Worm (Caenorhabditis elegans): ENCODE data around the gene pst-1.

pst-1 gene

ce11 chrV:5943167-5943566 is at the start of gene pst-1:
TSS of gene pst-1 (plus strand) at chrV:5943467.
- no peak for TF ChIP-seq B0310.2 (tag; optimal IDR thresholded peaks at IDR 0.05)
- TF ChIP-seq hmg-4 (GFP tag; optimal IDR thresholded peaks at IDR 0.05): no peak
- no peak for TF ChIP-seq scrt-1 (GFP tag; IDR thresholded peaks at IDR 0.05)
- TF ChIP-seq ceh-36 (tag; optimal IDR thresholded peaks at IDR 0.05): no peak
- no peak for TF ChIP-seq hnd-1 (tag; optimal IDR thresholded peaks at IDR 0.05)
- no peak for TF ChIP-seq tra-4 (tag; optimal IDR thresholded peaks at IDR 0.05)
- TF ChIP-seq ama-1 (optimal IDR thresholded peaks at IDR 0.05): no peak
- TF ChIP-seq F13C5.2 (tag; optimal IDR thresholded peaks at IDR 0.05): no peak
- no peak for TF ChIP-seq hmbx-1 (tag; optimal IDR thresholded peaks at IDR 0.05)
- TF ChIP-seq flt-1 (GFP tag; IDR thresholded peaks at IDR 0.05): no peak
- TF ChIP-seq tbx-37 (GFP tag; conservative IDR thresholded peaks at IDR 0.05): no peak
- no peak for TF ChIP-seq ets-7 (tag; optimal IDR thresholded peaks at IDR 0.05)
- TF ChIP-seq ceh-13 (GFP tag; optimal IDR thresholded peaks at IDR 0.05): no peak
- no peak for TF ChIP-seq aly-1 (tag; optimal IDR thresholded peaks at IDR 0.05)
- no peak for TF ChIP-seq tbx-11 (GFP tag; IDR thresholded peaks at IDR 0.05)
- TF ChIP-seq sea-1 (GFP tag; conservative IDR thresholded peaks at IDR 0.05): no peak
- TF ChIP-seq pes-1 (GFP tag; IDR thresholded peaks at IDR 0.05): no peak

DNA sequence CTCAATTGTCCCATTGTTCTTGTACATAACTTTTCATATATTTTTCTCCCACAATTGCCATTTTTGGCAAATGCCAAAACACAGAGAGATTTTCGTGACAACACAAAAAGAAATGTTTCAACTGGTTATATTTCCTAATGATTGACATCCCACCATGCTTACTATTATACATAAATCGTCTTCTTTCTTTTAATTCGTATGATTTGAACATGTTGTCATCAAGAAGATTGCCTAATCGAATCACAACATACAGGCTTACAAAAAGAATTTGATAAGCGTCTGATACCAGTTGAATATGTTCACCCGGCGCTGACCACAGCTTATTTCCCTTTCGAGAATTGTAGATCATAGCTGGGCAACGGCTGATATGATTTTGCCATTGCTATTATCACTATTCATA is 48.2 kb upstream of the pst-1 start, which contains the start of gene grd-9:
TSS of gene grd-9 (plus strand) at position 301 of the 400 bp plus-strand sequence.
- TF ChIP-seq hmg-4 (GFP tag; optimal IDR thresholded peaks at IDR 0.05): no peak
- no peak for TF ChIP-seq F13C5.2 (tag; optimal IDR thresholded peaks at IDR 0.05)
- TF ChIP-seq B0310.2 (tag; optimal IDR thresholded peaks at IDR 0.05): no peak
- no peak for TF ChIP-seq scrt-1 (GFP tag; IDR thresholded peaks at IDR 0.05)
- no peak for TF ChIP-seq sea-1 (GFP tag; conservative IDR thresholded peaks at IDR 0.05)
- TF ChIP-seq aly-1 (tag; optimal IDR thresholded peaks at IDR 0.05): no peak
- no peak for TF ChIP-seq flt-1 (GFP tag; IDR thresholded peaks at IDR 0.05)
- no peak for TF ChIP-seq ceh-36 (tag; optimal IDR thresholded peaks at IDR 0.05)
- TF ChIP-seq ets-7 (tag; optimal IDR thresholded peaks at IDR 0.05): no peak
- TF ChIP-seq hnd-1 (tag; optimal IDR thresholded peaks at IDR 0.05): no peak
- TF ChIP-seq ceh-13 (GFP tag; optimal IDR thresholded peaks at IDR 0.05): no peak
- TF ChIP-seq pes-1 (GFP tag; IDR thresholded peaks at IDR 0.05): no peak
- no peak for TF ChIP-seq tbx-37 (GFP tag; conservative IDR thresholded peaks at IDR 0.05)
- TF ChIP-seq tbx-11 (GFP tag; IDR thresholded peaks at IDR 0.05): no peak
- no peak for TF ChIP-seq ama-1 (optimal IDR thresholded peaks at IDR 0.05)
- TF ChIP-seq hmbx-1 (tag; optimal IDR thresholded peaks at IDR 0.05): no peak
- TF ChIP-seq tra-4 (tag; optimal IDR thresholded peaks at IDR 0.05): no peak

DNA sequence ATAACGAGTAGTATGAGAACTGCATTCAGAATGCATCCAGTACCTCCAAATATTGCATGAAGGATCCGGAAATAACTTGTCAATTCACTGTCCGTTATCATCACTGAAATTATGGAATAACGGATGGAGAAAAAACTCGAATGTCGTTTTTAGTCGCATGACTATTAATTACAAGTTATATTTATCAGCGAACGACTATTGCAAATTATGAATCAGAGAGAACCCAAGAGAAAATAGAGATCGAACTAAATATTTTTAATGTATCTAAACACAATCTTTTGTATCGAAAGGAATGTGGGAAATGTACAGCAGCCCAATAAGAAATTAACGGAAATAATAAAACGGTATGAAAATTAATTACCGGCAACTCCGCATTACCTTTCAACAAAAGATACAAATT is 43.3 kb upstream of the pst-1 start, which contains the start of gene srd-16:
TSS of gene srd-16 (minus strand) at position 101 of the 400 bp plus-strand sequence.
- TF ChIP-seq ceh-36 (tag; optimal IDR thresholded peaks at IDR 0.05) (no peak), tbx-37 (GFP tag; conservative IDR thresholded peaks at IDR 0.05) (no peak), ceh-13 (GFP tag; optimal IDR thresholded peaks at IDR 0.05) (no peak), scrt-1 (GFP tag; IDR thresholded peaks at IDR 0.05) (no peak), flt-1 (GFP tag; IDR thresholded peaks at IDR 0.05) (no peak), hmbx-1 (tag; optimal IDR thresholded peaks at IDR 0.05) (no peak), B0310.2 (tag; optimal IDR thresholded peaks at IDR 0.05) (no peak), hmg-4 (GFP tag; optimal IDR thresholded peaks at IDR 0.05) (no peak), pes-1 (GFP tag; IDR thresholded peaks at IDR 0.05) (no peak)

DNA sequence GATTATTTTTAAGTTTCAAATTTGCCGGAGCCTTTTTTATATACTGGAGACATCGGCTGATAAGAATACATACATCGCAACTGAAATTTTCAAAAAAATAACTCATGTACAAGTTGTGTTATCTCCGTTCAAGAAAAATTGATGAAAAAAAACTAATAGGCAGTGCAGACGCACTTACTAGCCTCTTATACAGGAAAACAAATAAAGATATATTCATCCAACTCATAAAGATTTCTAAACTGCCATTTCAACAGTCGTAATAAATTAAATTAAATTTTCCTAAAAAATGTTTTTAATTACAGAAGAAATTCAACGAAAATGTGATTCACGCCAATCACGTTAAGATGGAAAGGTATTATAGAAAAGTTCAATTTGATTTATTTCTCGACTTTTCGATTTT is 41.4 kb upstream of the pst-1 start, which contains the start of gene C04E6.5:
TSS of gene C04E6.5 (plus strand) at position 301 of the 400 bp plus-strand sequence.
- no peak for TF ChIP-seq sea-1 (GFP tag; conservative IDR thresholded peaks at IDR 0.05)
- TF ChIP-seq B0310.2 (tag; optimal IDR thresholded peaks at IDR 0.05): no peak
- no peak for TF ChIP-seq ceh-36 (tag; optimal IDR thresholded peaks at IDR 0.05)
- TF ChIP-seq ama-1 (optimal IDR thresholded peaks at IDR 0.05): no peak
- no peak for TF ChIP-seq pes-1 (GFP tag; IDR thresholded peaks at IDR 0.05)
- no peak for TF ChIP-seq tbx-11 (GFP tag; IDR thresholded peaks at IDR 0.05)
- TF ChIP-seq flt-1 (GFP tag; IDR thresholded peaks at IDR 0.05): no peak
- no peak for TF ChIP-seq hnd-1 (tag; optimal IDR thresholded peaks at IDR 0.05)
- TF ChIP-seq aly-1 (tag; optimal IDR thresholded peaks at IDR 0.05): no peak
- no peak for TF ChIP-seq ceh-13 (GFP tag; optimal IDR thresholded peaks at IDR 0.05)
- TF ChIP-seq tra-4 (tag; optimal IDR thresholded peaks at IDR 0.05): no peak
- no peak for TF ChIP-seq F13C5.2 (tag; optimal IDR thresholded peaks at IDR 0.05)
- no peak for TF ChIP-seq scrt-1 (GFP tag; IDR thresholded peaks at IDR 0.05)
- no peak for TF ChIP-seq hmg-4 (GFP tag; optimal IDR thresholded peaks at IDR 0.05)
- no peak for TF ChIP-seq hmbx-1 (tag; optimal IDR thresholded peaks at IDR 0.05)
- no peak for TF ChIP-seq tbx-37 (GFP tag; conservative IDR thresholded peaks at IDR 0.05)

ce11 chrV:5906252-5906651 is 37.0 kb upstream of the pst-1 start, which contains the start of gene srd-15:
TSS of gene srd-15 (minus strand) at chrV:5906352.
- TF ChIP-seq B0310.2 (tag; optimal IDR thresholded peaks at IDR 0.05) (no peak), ets-7 (tag; optimal IDR thresholded peaks at IDR 0.05) (no peak), ceh-13 (GFP tag; optimal IDR thresholded peaks at IDR 0.05) (no peak), aly-1 (tag; optimal IDR thresholded peaks at IDR 0.05) (no peak), F13C5.2 (tag; optimal IDR thresholded peaks at IDR 0.05) (no peak), sea-1 (GFP tag; conservative IDR thresholded peaks at IDR 0.05) (no peak), hmg-4 (GFP tag; optimal IDR thresholded peaks at IDR 0.05) (no peak)

DNA sequence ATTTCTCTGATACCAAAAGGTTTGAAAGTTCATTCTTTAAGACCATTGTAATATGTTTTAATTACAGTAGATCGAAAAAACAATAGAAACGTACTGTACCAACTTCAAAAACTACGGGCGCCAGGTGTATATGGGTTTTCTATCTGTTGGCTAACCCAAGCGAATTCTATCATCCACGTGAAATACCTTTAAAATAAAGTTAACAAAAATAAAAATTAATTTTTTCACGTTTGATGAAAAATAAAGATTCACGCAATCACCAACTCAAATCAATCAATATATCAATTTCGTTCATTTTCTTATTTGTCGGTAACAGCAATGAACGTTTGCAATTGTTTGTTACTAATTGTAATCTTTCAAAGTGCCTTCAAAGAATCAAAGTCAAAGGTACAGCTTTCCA is 36.2 kb upstream of the pst-1 start, which contains the start of gene C04E6.4:
TSS of gene C04E6.4 (plus strand) at position 301 of the 400 bp plus-strand sequence.
- TF ChIP-seq ceh-13 (GFP tag; optimal IDR thresholded peaks at IDR 0.05): no peak
- TF ChIP-seq F13C5.2 (tag; optimal IDR thresholded peaks at IDR 0.05): no peak
- TF ChIP-seq tbx-37 (GFP tag; conservative IDR thresholded peaks at IDR 0.05): no peak
- TF ChIP-seq hmbx-1 (tag; optimal IDR thresholded peaks at IDR 0.05): no peak
- no peak for TF ChIP-seq scrt-1 (GFP tag; IDR thresholded peaks at IDR 0.05)
- TF ChIP-seq tbx-11 (GFP tag; IDR thresholded peaks at IDR 0.05): no peak
- TF ChIP-seq ceh-36 (tag; optimal IDR thresholded peaks at IDR 0.05): no peak
- TF ChIP-seq hnd-1 (tag; optimal IDR thresholded peaks at IDR 0.05): no peak
- TF ChIP-seq aly-1 (tag; optimal IDR thresholded peaks at IDR 0.05): no peak
- no peak for TF ChIP-seq hmg-4 (GFP tag; optimal IDR thresholded peaks at IDR 0.05)
- no peak for TF ChIP-seq sea-1 (GFP tag; conservative IDR thresholded peaks at IDR 0.05)
- no peak for TF ChIP-seq ets-7 (tag; optimal IDR thresholded peaks at IDR 0.05)
- no peak for TF ChIP-seq B0310.2 (tag; optimal IDR thresholded peaks at IDR 0.05)
- TF ChIP-seq pes-1 (GFP tag; IDR thresholded peaks at IDR 0.05): no peak

DNA sequence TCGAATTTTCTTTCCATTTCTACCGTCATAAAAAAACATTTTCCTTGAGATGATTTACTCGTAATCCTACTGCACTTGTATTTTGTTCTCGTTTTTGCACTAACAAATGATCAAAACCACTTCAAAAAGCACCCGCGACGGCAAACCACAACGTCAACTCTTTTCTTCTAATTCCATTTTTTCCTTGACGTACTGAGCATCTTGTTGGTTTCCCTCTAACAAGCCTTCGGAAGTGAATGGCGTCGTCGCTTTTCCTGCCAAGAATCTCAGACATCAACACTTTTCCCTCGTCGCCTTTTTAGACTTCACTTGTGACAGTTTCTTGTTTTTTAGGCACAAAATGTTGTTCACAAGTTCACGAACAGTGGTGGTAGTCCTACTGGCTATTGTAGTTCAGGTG is 30.8 kb upstream of the pst-1 start, which contains the start of gene C04E6.13:
TSS of gene C04E6.13 (plus strand) at position 301 of the 400 bp plus-strand sequence.
- TF ChIP-seq hmbx-1 (tag; optimal IDR thresholded peaks at IDR 0.05) (no peak), tbx-11 (GFP tag; IDR thresholded peaks at IDR 0.05) (no peak), ceh-36 (tag; optimal IDR thresholded peaks at IDR 0.05) (no peak), ceh-13 (GFP tag; optimal IDR thresholded peaks at IDR 0.05) (no peak), B0310.2 (tag; optimal IDR thresholded peaks at IDR 0.05) (no peak), hnd-1 (tag; optimal IDR thresholded peaks at IDR 0.05) (no peak), ama-1 (optimal IDR thresholded peaks at IDR 0.05) (no peak), scrt-1 (GFP tag; IDR thresholded peaks at IDR 0.05) (no peak), tra-4 (tag; optimal IDR thresholded peaks at IDR 0.05) (no peak), F13C5.2 (tag; optimal IDR thresholded peaks at IDR 0.05) (no peak), sea-1 (GFP tag; conservative IDR thresholded peaks at IDR 0.05) (no peak)

Measured in whole organism, early embryonic.